Worm (Caenorhabditis elegans) whole organism, L3 larva: ENCODE measurements around the gene grd-13.

Source experiments
- R02D3.7 ChIP-seq: fragments of 150-350 bp; optimal IDR thresholded peaks from 2 replicates; lab custom pipeline; 2014; ENCODE audit warnings: missing biosample characterization, missing genetic modification characterization
- ZK546.5 ChIP-seq: sonication (generic microtip); optimal IDR thresholded peaks from 2 replicates; lab custom pipeline; 2017; ENCODE audit warnings: missing biosample characterization, missing genetic modification characterization
- aly-2 ChIP-seq: fragments of 150-350 bp; optimal IDR thresholded peaks from 2 replicates; lab custom pipeline; 2014; ENCODE audit warnings: missing biosample characterization, missing genetic modification characterization
- ama-1 ChIP-seq: fragments of 150-350 bp; optimal IDR thresholded peaks from 2 replicates; lab custom pipeline; 2018
- ceh-16 ChIP-seq: sonication (generic microtip); optimal IDR thresholded peaks from 2 replicates; lab custom pipeline; 2017; ENCODE audit warnings: missing biosample characterization, missing genetic modification characterization
- ceh-28 ChIP-seq: fragments of 150-350 bp; optimal IDR thresholded peaks from 2 replicates; lab custom pipeline; 2014; ENCODE audit warnings: missing biosample characterization, missing genetic modification reagents, missing genetic modification characterization
- ceh-82 ChIP-seq: fragments of 150-350 bp; optimal IDR thresholded peaks from 2 replicates; lab custom pipeline; 2014; ENCODE audit warnings: missing biosample characterization, missing genetic modification characterization
- ceh-9 ChIP-seq: sonication (generic microtip); optimal IDR thresholded peaks from 2 replicates; lab custom pipeline; 2018; ENCODE audit warnings: missing biosample characterization, missing genetic modification characterization
- daf-12 ChIP-seq: fragments of 150-350 bp; optimal IDR thresholded peaks from 2 replicates; lab custom pipeline; 2014; ENCODE audit warnings: missing biosample characterization, missing genetic modification reagents, missing genetic modification characterization
- elt-1 ChIP-seq: fragments of 150-350 bp; optimal IDR thresholded peaks from 2 replicates; lab custom pipeline; 2014; ENCODE audit warnings: missing biosample characterization, missing genetic modification characterization
- elt-2 ChIP-seq: sonication (generic microtip); optimal IDR thresholded peaks from 2 replicates; lab custom pipeline; 2016; ENCODE audit warnings: missing genetic modification reagents, mild to moderate bottlenecking, missing genetic modification characterization, missing compliant biosample characterization
- elt-3 ChIP-seq, 3 experiments: fragments of 150-350 bp in 1 of 3; sonication (generic microtip) in 2 of 3; optimal IDR thresholded peaks; 2 replicates in 2 of 3; 4 replicates in 1 of 3; lab custom pipeline; 2014 to 2017; ENCODE audit warnings: missing biosample characterization in 3 of 3, missing genetic modification characterization in 3 of 3
- eor-1 ChIP-seq, 2 experiments: fragments of 150-350 bp; optimal IDR thresholded peaks; 2 replicates each; lab custom pipeline; 2014 to 2018; ENCODE audit warnings: missing biosample characterization in 2 of 2, missing genetic modification characterization in 2 of 2
- fkh-10 ChIP-seq: sonication (generic microtip); optimal IDR thresholded peaks from 2 replicates; lab custom pipeline; 2017; ENCODE audit warnings: missing biosample characterization, missing genetic modification reagents, missing genetic modification characterization
- fkh-2 ChIP-seq: fragments of 150-350 bp; optimal IDR thresholded peaks from 2 replicates; lab custom pipeline; 2014; ENCODE audit warnings: missing biosample characterization, missing genetic modification reagents, missing genetic modification characterization
- fos-1 ChIP-seq: fragments of 150-350 bp; optimal IDR thresholded peaks from 2 replicates; lab custom pipeline; 2014; ENCODE audit warnings: missing biosample characterization, missing genetic modification characterization
- hmg-11 ChIP-seq: sonication (generic microtip); optimal IDR thresholded peaks from 2 replicates; lab custom pipeline; 2016; ENCODE audit warnings: missing genetic modification characterization, missing compliant biosample characterization
- jun-1 ChIP-seq: fragments of 150-350 bp; optimal IDR thresholded peaks from 2 replicates; lab custom pipeline; 2014; ENCODE audit warnings: missing biosample characterization, missing genetic modification reagents, missing genetic modification characterization
- lin-15B ChIP-seq: fragments of 150-350 bp; optimal IDR thresholded peaks from 2 replicates; lab custom pipeline; 2014; ENCODE audit warnings: missing biosample characterization, missing genetic modification characterization
- lin-39 ChIP-seq: fragments of 150-350 bp; optimal IDR thresholded peaks from 2 replicates; lab custom pipeline; 2018; ENCODE audit warnings: missing biosample characterization, missing genetic modification reagents, missing genetic modification characterization
- lsy-12 ChIP-seq: sonication (generic microtip); optimal IDR thresholded peaks from 2 replicates; lab custom pipeline; 2016; ENCODE audit warnings: mild to moderate bottlenecking, missing genetic modification characterization, missing compliant biosample characterization
- mdl-1 ChIP-seq: fragments of 150-350 bp; optimal IDR thresholded peaks from 2 replicates; lab custom pipeline; 2014; ENCODE audit warnings: missing biosample characterization, missing genetic modification characterization
- mml-1 ChIP-seq: fragments of 150-350 bp; sonication (generic microtip); optimal IDR thresholded peaks from 3 replicates; lab custom pipeline; 2014; ENCODE audit warnings: missing biosample characterization, missing genetic modification characterization
- nfya-1 ChIP-seq: sonication (generic microtip); optimal IDR thresholded peaks from 2 replicates; lab custom pipeline; 2017; ENCODE audit warnings: missing genetic modification characterization, mild to moderate bottlenecking, missing compliant biosample characterization, antibody characterized with exemption, moderate library complexity; ENCODE audit not compliant: insufficient read depth
- nhr-12 ChIP-seq: fragments of 150-350 bp; optimal IDR thresholded peaks from 2 replicates; lab custom pipeline; 2014; ENCODE audit warnings: missing biosample characterization, missing genetic modification characterization
- nhr-23 ChIP-seq: fragments of 150-350 bp; optimal IDR thresholded peaks from 2 replicates; lab custom pipeline; 2014; ENCODE audit warnings: missing biosample characterization, missing genetic modification reagents, missing genetic modification characterization
- nhr-237 ChIP-seq: fragments of 150-350 bp; optimal IDR thresholded peaks from 2 replicates; lab custom pipeline; 2014; ENCODE audit warnings: missing biosample characterization, missing genetic modification characterization
- nhr-25 ChIP-seq: sonication (generic microtip); optimal IDR thresholded peaks from 2 replicates; lab custom pipeline; 2017; ENCODE audit warnings: missing biosample characterization, missing genetic modification characterization
- nhr-28 ChIP-seq: fragments of 150-350 bp; optimal IDR thresholded peaks from 2 replicates; lab custom pipeline; 2014; ENCODE audit warnings: missing biosample characterization, missing genetic modification characterization
- nhr-43 ChIP-seq: sonication (generic microtip); optimal IDR thresholded peaks from 2 replicates; lab custom pipeline; 2016; ENCODE audit warnings: mild to moderate bottlenecking, missing genetic modification characterization, missing compliant biosample characterization; ENCODE audit not compliant: poor library complexity, severe bottlenecking
- nhr-67 ChIP-seq: fragments of 150-350 bp; optimal IDR thresholded peaks from 2 replicates; lab custom pipeline; 2014; ENCODE audit warnings: missing biosample characterization, missing genetic modification characterization
- nhr-76 ChIP-seq: fragments of 150-350 bp; sonication (generic microtip); optimal IDR thresholded peaks from 5 replicates; lab custom pipeline; 2014; ENCODE audit warnings: missing biosample characterization, missing genetic modification characterization
- nhr-77 ChIP-seq: fragments of 150-350 bp; optimal IDR thresholded peaks from 2 replicates; lab custom pipeline; 2014; ENCODE audit warnings: missing biosample characterization, missing genetic modification characterization
- pha-4 ChIP-seq: fragments of 150-350 bp; optimal IDR thresholded peaks from 2 replicates; lab custom pipeline; 2014; ENCODE audit warnings: missing biosample characterization, missing genetic modification reagents, missing genetic modification characterization
- snpc-4 ChIP-seq: fragments of 150-350 bp; optimal IDR thresholded peaks from 2 replicates; lab custom pipeline; 2014; ENCODE audit warnings: missing biosample characterization, missing genetic modification characterization
- tbx-2 ChIP-seq: sonication (generic microtip); optimal IDR thresholded peaks from 2 replicates; lab custom pipeline; 2016; ENCODE audit warnings: mild to moderate bottlenecking, missing genetic modification characterization, missing compliant biosample characterization
- unc-39 ChIP-seq: sonication (generic microtip); optimal IDR thresholded peaks from 4 replicates; lab custom pipeline; 2017; ENCODE audit warnings: missing biosample characterization, missing genetic modification characterization
- unc-62 ChIP-seq: fragments of 150-350 bp; sonication (generic microtip); optimal IDR thresholded peaks from 4 replicates; lab custom pipeline; 2014; ENCODE audit warnings: missing biosample characterization, missing genetic modification reagents, missing genetic modification characterization
- zag-1 ChIP-seq: fragments of 150-350 bp; optimal IDR thresholded peaks from 2 replicates; lab custom pipeline; 2014; ENCODE audit warnings: missing biosample characterization, missing genetic modification characterization
- ztf-4 ChIP-seq: fragments of 150-350 bp; optimal IDR thresholded peaks from 2 replicates; lab custom pipeline; 2014; ENCODE audit warnings: missing biosample characterization, missing genetic modification characterization

grd-13 gene

ce11 chrIV:3447350-3447749 is 9.2 kb downstream of the grd-13 start:
- no peak for TF ChIP-seq nhr-67 (tag; lab: Kevin White, UChicago)
- no peak for TF ChIP-seq nhr-28
- no peak for TF ChIP-seq ceh-16 (tag; lab: Kevin White, UChicago)
- TF ChIP-seq elt-3 (tag; optimal IDR thresholded peaks at IDR 0.05; lab: Kevin White, UChicago): no peak
- no peak for TF ChIP-seq pha-4 (tag; lab: Kevin White, UChicago)
- TF ChIP-seq ama-1 (lab: Kevin White, UChicago): no peak
- TF ChIP-seq nhr-25 (tag; lab: Kevin White, UChicago): no peak
- TF ChIP-seq lin-15B (tag; lab: Kevin White, UChicago): no peak
- no peak for TF ChIP-seq elt-1
- TF ChIP-seq hmg-11 (tag; lab: Kevin White, UChicago): no peak
- no peak for TF ChIP-seq elt-2 (tag; lab: Kevin White, UChicago)
- no peak for TF ChIP-seq ztf-4 (tag; lab: Kevin White, UChicago)
- TF ChIP-seq nhr-237 (tag; lab: Kevin White, UChicago): no peak
- TF ChIP-seq lin-39 (tag; lab: Kevin White, UChicago): no peak
- TF ChIP-seq eor-1 (tag; optimal IDR thresholded peaks at IDR 0.05; lab: Kevin White, UChicago): no peak
- TF ChIP-seq fkh-10 (GFP tag; lab: Kevin White, UChicago): no peak
- TF ChIP-seq aly-2 (tag; lab: Kevin White, UChicago): no peak
- TF ChIP-seq ceh-28 (tag; lab: Kevin White, UChicago): no peak

- TF ChIP-seq R02D3.7 (no peak), nhr-25 (tag; lab: Kevin White, UChicago) (no peak), nhr-67 (tag; lab: Kevin White, UChicago) (no peak), ceh-9 (no peak), elt-3 (tag; optimal IDR thresholded peaks at IDR 0.05; lab: Kevin White, UChicago) (no peak), fos-1 (no peak), ceh-28 (tag; lab: Kevin White, UChicago) (no peak), lsy-12 (tag; lab: Kevin White, UChicago) (no peak), eor-1 (tag; optimal IDR thresholded peaks at IDR 0.05; lab: Kevin White, UChicago) (no peak)
These were observed 14.4 kb downstream of the grd-13 start for ce11 chrIV:3452516-3452915.

DNA sequence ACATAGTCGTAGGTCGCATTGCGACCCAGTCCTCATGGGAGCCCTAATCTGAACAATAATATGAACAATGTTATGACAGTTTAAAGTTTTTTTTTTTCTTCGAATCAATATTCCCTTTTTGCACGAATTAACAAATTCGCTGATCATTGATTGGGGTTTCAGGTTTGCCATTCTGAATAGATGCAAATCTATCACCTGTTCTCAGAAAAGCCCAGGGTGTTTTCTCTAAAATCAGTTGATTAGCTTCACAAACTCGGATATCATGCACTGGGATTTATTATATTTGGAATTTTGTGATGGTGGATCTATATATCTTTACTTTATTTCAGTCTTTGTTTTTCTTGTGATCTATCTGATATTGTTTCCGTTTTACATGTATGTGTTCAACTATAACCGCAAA is 15.2 kb downstream of the grd-13 start, which contains the start of gene srz-23:
TSS of gene srz-23 (plus strand) at position 263 of the 400 bp plus-strand sequence.
- TF ChIP-seq nhr-76: no peak
- TF ChIP-seq unc-39 (tag; lab: Kevin White, UChicago): no peak
- TF ChIP-seq elt-1: no peak
- no peak for TF ChIP-seq zag-1 (tag; lab: Kevin White, UChicago)
- TF ChIP-seq mml-1 (tag; lab: Kevin White, UChicago): no peak
- no peak for TF ChIP-seq lin-15B (tag; lab: Kevin White, UChicago)
- TF ChIP-seq elt-3 (tag; optimal IDR thresholded peaks at IDR 0.05; lab: Kevin White, UChicago): no peak
- TF ChIP-seq aly-2 (tag; lab: Kevin White, UChicago): no peak
- TF ChIP-seq mdl-1 (tag; lab: Kevin White, UChicago): no peak
- no peak for TF ChIP-seq tbx-2 (tag; lab: Kevin White, UChicago)
- no peak for TF ChIP-seq unc-62 (GFP tag; lab: Kevin White, UChicago)
- no peak for TF ChIP-seq daf-12
- no peak for TF ChIP-seq nhr-23 (tag; lab: Kevin White, UChicago)
- TF ChIP-seq nhr-237 (tag; lab: Kevin White, UChicago): no peak
- TF ChIP-seq hmg-11 (tag; lab: Kevin White, UChicago): no peak
- no peak for TF ChIP-seq snpc-4 (tag; lab: Kevin White, UChicago)
- TF ChIP-seq ceh-82 (tag; lab: Kevin White, UChicago): no peak
- no peak for TF ChIP-seq jun-1
- TF ChIP-seq pha-4 (tag; lab: Kevin White, UChicago): no peak
- no peak for TF ChIP-seq ZK546.5

DNA sequence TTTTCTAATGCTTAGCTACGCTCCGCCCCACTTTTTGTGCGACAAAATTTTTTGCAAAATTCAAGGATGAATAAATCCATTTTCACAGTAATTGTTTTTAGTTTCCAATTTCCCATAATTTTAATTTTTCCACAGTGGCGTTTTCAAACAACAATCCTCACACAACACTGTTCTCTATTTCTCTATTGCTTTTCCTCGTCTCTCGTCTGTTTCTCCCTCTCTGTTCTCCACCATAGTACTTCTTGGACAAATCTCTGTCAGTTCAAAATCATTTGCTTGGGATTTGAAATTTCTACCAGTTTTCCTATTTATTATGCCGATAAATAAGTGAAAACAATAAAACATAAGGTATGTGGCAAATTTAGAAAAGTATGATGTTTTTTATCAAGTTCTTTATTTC is 25.1 kb downstream of the grd-13 start, which contains the start of gene F58E2.4:
TSS of gene F58E2.4 (plus strand) at position 134 of the 400 bp plus-strand sequence.
- TF ChIP-seq mml-1 (tag; lab: Kevin White, UChicago) (no peak), mdl-1 (tag; lab: Kevin White, UChicago) (no peak), elt-3 (tag; optimal IDR thresholded peaks at IDR 0.05; lab: Kevin White, UChicago) (no peak), nfya-1 (tag; lab: Kevin White, UChicago) (no peak), nhr-77 (no peak), eor-1 (tag; optimal IDR thresholded peaks at IDR 0.05; lab: Kevin White, UChicago) (no peak), elt-1 (no peak), nhr-12 (tag; lab: Kevin White, UChicago) (no peak), nhr-25 (tag; lab: Kevin White, UChicago) (no peak), fkh-2 (tag; lab: Kevin White, UChicago) (no peak), fkh-10 (GFP tag; lab: Kevin White, UChicago) (no peak), tbx-2 (tag; lab: Kevin White, UChicago) (no peak), nhr-43 (no peak), zag-1 (tag; lab: Kevin White, UChicago) (no peak), nhr-237 (tag; lab: Kevin White, UChicago) (no peak), ztf-4 (tag; lab: Kevin White, UChicago) (no peak), lin-15B (tag; lab: Kevin White, UChicago) (no peak)
